Worm (Caenorhabditis elegans): ENCODE results near the gene vha-11.

ce11 chrIV:2334012-2334411, 19.6 kb upstream of the vha-11 start:
- TF ChIP-seq unc-39 (tag; optimal IDR thresholded peaks at IDR 0.05) = no peak
- no peak for TF ChIP-seq elt-3 (tag; optimal IDR thresholded peaks at IDR 0.05)
- TF ChIP-seq nhr-237 (tag; optimal IDR thresholded peaks at IDR 0.05) = no peak
- no peak for TF ChIP-seq mab-5 (tag; optimal IDR thresholded peaks at IDR 0.05)
- TF ChIP-seq nhr-76 (tag; optimal IDR thresholded peaks at IDR 0.05) = no peak
- no peak for TF ChIP-seq ztf-11 (tag; optimal IDR thresholded peaks at IDR 0.05)
- no peak for TF ChIP-seq nhr-12 (tag; optimal IDR thresholded peaks at IDR 0.05)
- no peak for TF ChIP-seq sptf-1 (tag; optimal IDR thresholded peaks at IDR 0.05)

All from whole organism, mixed stage, embryonic.